Worm (Caenorhabditis elegans) whole organism, midembryonic: ENCODE data around the gene C44B11.1.

Source experiments
- T22C8.4 ChIP-seq: fragments of 200-800 bp; sonication (Bioruptor generic); IDR thresholded peaks from 2 replicates; pipeline ENCODE4 v1.3.6; 2022; ENCODE audit warnings: missing genetic modification characterization, missing compliant biosample characterization
- cog-1 ChIP-seq: sonication (generic microtip); optimal IDR thresholded peaks from 2 replicates; lab custom pipeline; 2016; ENCODE audit warnings: missing genetic modification characterization, missing compliant biosample characterization
- flt-1 ChIP-seq: fragments of 200-800 bp; sonication (Bioruptor generic); IDR thresholded peaks from 2 replicates; pipeline ENCODE4 v1.3.6; 2022; ENCODE audit warnings: missing genetic modification characterization, missing compliant biosample characterization
- klf-2 ChIP-seq: fragments of 200-800 bp; sonication (Bioruptor generic); conservative IDR thresholded peaks from 2 replicates; pipeline ENCODE4 v1.3.6; 2022; ENCODE audit warnings: missing genetic modification reagents, missing genetic modification characterization, missing compliant biosample characterization
- med-1 ChIP-seq: sonication (generic microtip); optimal IDR thresholded peaks from 2 replicates; lab custom pipeline; 2017; ENCODE audit warnings: missing genetic modification characterization, mild to moderate bottlenecking, missing compliant biosample characterization, antibody characterized with exemption, missing genetic modification reagents; ENCODE audit not compliant: insufficient read depth
- ref-1 ChIP-seq: fragments of 200-800 bp; sonication (Bioruptor generic); conservative IDR thresholded peaks from 2 replicates; pipeline ENCODE4 v1.3.6; 2022; ENCODE audit warnings: missing genetic modification reagents, missing genetic modification characterization, missing compliant biosample characterization
- ztf-23 ChIP-seq: fragments of 200-800 bp; sonication (Bioruptor generic); IDR thresholded peaks from 2 replicates; pipeline ENCODE4 v1.3.6; 2022; ENCODE audit warnings: missing genetic modification reagents, missing genetic modification characterization, missing compliant biosample characterization
- ztf-29 ChIP-seq: fragments of 200-800 bp; sonication (Bioruptor generic); IDR thresholded peaks from 2 replicates; pipeline ENCODE4 v1.3.6; 2022; ENCODE audit warnings: missing genetic modification reagents, missing genetic modification characterization, missing compliant biosample characterization

DNA sequence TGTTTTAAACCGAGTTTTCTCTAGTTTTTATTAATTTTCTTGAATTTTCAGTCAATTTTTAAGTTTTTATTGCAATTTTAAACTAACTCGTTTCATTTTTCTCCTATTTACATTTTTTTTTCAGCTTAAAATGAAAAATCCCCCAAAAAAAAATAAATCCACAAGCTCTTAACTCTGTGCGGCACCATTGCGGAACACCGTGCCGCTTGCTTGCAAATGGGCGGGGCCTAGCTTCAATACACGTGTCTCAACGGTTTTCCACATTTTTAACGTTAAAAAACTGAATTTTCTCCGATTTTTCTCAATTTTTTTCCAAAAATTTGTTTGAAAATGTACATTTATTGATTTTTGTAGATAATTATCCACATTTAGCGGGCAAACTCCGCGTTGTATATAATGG is 19.9 kb downstream of the C44B11.1 start, which contains the start of gene R148.3:
- peak; percentile 64; the same call in 1 of the 2 replicates for TF ChIP-seq ref-1 (GFP tag; lab: Robert Waterston, UW)
- TF ChIP-seq flt-1 (GFP tag; lab: Robert Waterston, UW) = peak; percentile 86
- TF ChIP-seq klf-2 (GFP tag; lab: Robert Waterston, UW) = peak; percentile 80
- TF ChIP-seq med-1 (GFP tag; lab: Kevin White, UChicago) = peak; percentile 93
- peak; percentile 8; the same call in 1 of the 2 replicates for TF ChIP-seq T22C8.4 (GFP tag; lab: Robert Waterston, UW)
- TF ChIP-seq cog-1 = peak; percentile 49
- TF ChIP-seq ztf-29 = peak; percentile 78
- TF ChIP-seq ztf-23 (GFP tag; lab: Robert Waterston, UW) = peak; percentile 92
